Worm (Caenorhabditis elegans): ENCODE results near the gene C17C3.9.

- TF ChIP-seq him-1 (tag; optimal IDR thresholded peaks at IDR 0.05) (no peak), W03F9.2 (tag; optimal IDR thresholded peaks at IDR 0.05) (no peak), dao-5 (tag; optimal IDR thresholded peaks at IDR 0.05) (no peak)
Observed at ce11 chrII:5578035-5578434, 46.0 kb upstream of the C17C3.9 start, which contains the start of gene T25E4.1.

Data from whole organism, L4/young adult.